Worm (Caenorhabditis elegans) whole organism, L3 larva: ENCODE measurements around the gene ppk-3.

Source experiments
- R02D3.7 ChIP-seq: fragments of 150-350 bp; optimal IDR thresholded peaks from 2 replicates; lab custom pipeline; 2014; ENCODE audit warnings: missing biosample characterization, missing genetic modification characterization
- elt-2 ChIP-seq: sonication (generic microtip); optimal IDR thresholded peaks from 2 replicates; lab custom pipeline; 2016; ENCODE audit warnings: missing genetic modification reagents, mild to moderate bottlenecking, missing genetic modification characterization, missing compliant biosample characterization
- eor-1 ChIP-seq, 2 experiments: fragments of 150-350 bp; optimal IDR thresholded peaks; 2 replicates each; lab custom pipeline; 2014 to 2018; ENCODE audit warnings: missing biosample characterization in 2 of 2, missing genetic modification characterization in 2 of 2
- fkh-2 ChIP-seq: fragments of 150-350 bp; optimal IDR thresholded peaks from 2 replicates; lab custom pipeline; 2014; ENCODE audit warnings: missing biosample characterization, missing genetic modification reagents, missing genetic modification characterization
- nfya-1 ChIP-seq: sonication (generic microtip); optimal IDR thresholded peaks from 2 replicates; lab custom pipeline; 2017; ENCODE audit warnings: missing genetic modification characterization, mild to moderate bottlenecking, missing compliant biosample characterization, antibody characterized with exemption, moderate library complexity; ENCODE audit not compliant: insufficient read depth
- nhr-11 ChIP-seq: fragments of 150-350 bp; optimal IDR thresholded peaks from 2 replicates; lab custom pipeline; 2014; ENCODE audit warnings: missing biosample characterization, missing genetic modification characterization
- nhr-237 ChIP-seq: fragments of 150-350 bp; optimal IDR thresholded peaks from 2 replicates; lab custom pipeline; 2014; ENCODE audit warnings: missing biosample characterization, missing genetic modification characterization
- nhr-76 ChIP-seq: fragments of 150-350 bp; sonication (generic microtip); optimal IDR thresholded peaks from 5 replicates; lab custom pipeline; 2014; ENCODE audit warnings: missing biosample characterization, missing genetic modification characterization
- pha-4 ChIP-seq: fragments of 150-350 bp; optimal IDR thresholded peaks from 2 replicates; lab custom pipeline; 2014; ENCODE audit warnings: missing biosample characterization, missing genetic modification reagents, missing genetic modification characterization
- tbx-2 ChIP-seq: sonication (generic microtip); optimal IDR thresholded peaks from 2 replicates; lab custom pipeline; 2016; ENCODE audit warnings: mild to moderate bottlenecking, missing genetic modification characterization, missing compliant biosample characterization
- unc-62 ChIP-seq: fragments of 150-350 bp; sonication (generic microtip); optimal IDR thresholded peaks from 4 replicates; lab custom pipeline; 2014; ENCODE audit warnings: missing biosample characterization, missing genetic modification reagents, missing genetic modification characterization

- TF ChIP-seq nhr-76 (tag; lab: Kevin White, UChicago): no peak
- no peak for TF ChIP-seq nfya-1
- no peak for TF ChIP-seq unc-62 (GFP tag; lab: Kevin White, UChicago)
- no peak for TF ChIP-seq nhr-237
- TF ChIP-seq R02D3.7 (tag; lab: Kevin White, UChicago): no peak
- no peak for TF ChIP-seq eor-1 (tag; optimal IDR thresholded peaks at IDR 0.05; lab: Kevin White, UChicago)
- TF ChIP-seq tbx-2 (tag; lab: Kevin White, UChicago): no peak
- TF ChIP-seq fkh-2 (tag; lab: Kevin White, UChicago): no peak
- no peak for TF ChIP-seq elt-2 (tag; lab: Kevin White, UChicago)
- TF ChIP-seq pha-4 (tag; lab: Kevin White, UChicago): no peak
- TF ChIP-seq nhr-11: no peak
Observed at ce11 chrX:12978569-12978968, 3.1 kb upstream of the ppk-3 start.
